Fruit fly (Drosophila melanogaster) whole organism, embryonic: Measurements from ENCODE around the gene Rab23.

Experiments
- B-H1 ChIP-seq: fragments of 200-800 bp; sonication (Bioruptor generic); IDR thresholded peaks from 3 replicates; pipeline ENCODE4 v1.3.6; 2022; ENCODE audit warnings: missing biosample characterization, missing genetic modification characterization
- B-H2 ChIP-seq: fragments of 200-800 bp; sonication (Bioruptor generic); optimal IDR thresholded peaks from 2 replicates; lab custom pipeline; 2018; ENCODE audit warnings: missing biosample characterization, mild to moderate bottlenecking, missing genetic modification characterization
- CG11696 ChIP-seq: fragments of 200-800 bp; sonication (Bioruptor generic); IDR thresholded peaks from 2 replicates; pipeline ENCODE4 v1.3.6; 2022; ENCODE audit warnings: missing biosample characterization, missing genetic modification characterization
- CG1233 ChIP-seq: fragments of 200-800 bp; sonication (Bioruptor generic); optimal IDR thresholded peaks from 4 replicates; lab custom pipeline; 2018; ENCODE audit warnings: missing biosample characterization, mild to moderate bottlenecking, missing genetic modification characterization
- CG15601 ChIP-seq: fragments of 200-800 bp; sonication (Bioruptor generic); optimal IDR thresholded peaks from 3 replicates; lab custom pipeline; 2019; ENCODE audit warnings: missing biosample characterization, mild to moderate bottlenecking, missing genetic modification characterization, moderate library complexity
- CG2202 ChIP-seq: fragments of 200-800 bp; sonication (Bioruptor generic); optimal IDR thresholded peaks from 2 replicates; lab custom pipeline; 2018; ENCODE audit warnings: missing biosample characterization, mild to moderate bottlenecking, missing genetic modification characterization
- CG30020 ChIP-seq: fragments of 200-800 bp; optimal IDR thresholded peaks from 2 replicates; lab custom pipeline; 2019; ENCODE audit warnings: missing biosample characterization, mild to moderate bottlenecking, missing genetic modification characterization, moderate library complexity
- CG3163 ChIP-seq: fragments of 200-800 bp; sonication (Bioruptor generic); optimal IDR thresholded peaks from 3 replicates; lab custom pipeline; 2016; ENCODE audit warnings: missing biosample characterization, missing genetic modification characterization
- CG3407 ChIP-seq: fragments of 200-800 bp; sonication (Bioruptor generic); optimal IDR thresholded peaks from 2 replicates; lab custom pipeline; 2018; ENCODE audit warnings: missing biosample characterization, mild to moderate bottlenecking, missing genetic modification characterization
- CG6654 ChIP-seq: fragments of 200-800 bp; sonication (Bioruptor generic); optimal IDR thresholded peaks from 2 replicates; lab custom pipeline; 2017; ENCODE audit warnings: missing biosample characterization, mild to moderate bottlenecking, missing genetic modification characterization
- CG7357 ChIP-seq: fragments of 200-800 bp; sonication (Bioruptor generic); IDR thresholded peaks from 3 replicates; pipeline ENCODE4 v1.3.6; 2022; ENCODE audit warnings: missing biosample characterization, missing genetic modification characterization
- CG7987 ChIP-seq: fragments of 200-800 bp; sonication (Bioruptor generic); optimal IDR thresholded peaks from 2 replicates; lab custom pipeline; 2018; ENCODE audit warnings: missing biosample characterization, mild to moderate bottlenecking, missing genetic modification characterization, moderate library complexity
- CG9876 ChIP-seq: fragments of 200-800 bp; sonication (Bioruptor generic); optimal IDR thresholded peaks from 2 replicates; lab custom pipeline; 2016; ENCODE audit warnings: missing biosample characterization, missing genetic modification characterization
- D ChIP-seq, 2 experiments: fragments of 200-800 bp in 1 of 2; fragments of >200 bp in 1 of 2; sonication (Bioruptor generic) in 1 of 2; optimal IDR thresholded peaks; 2 replicates in 1 of 2; 3 replicates in 1 of 2; lab custom pipeline; 2017; ENCODE audit warnings: mild to moderate bottlenecking in 1 of 2, missing biosample characterization in 1 of 2, missing genetic modification characterization in 1 of 2, missing genetic modification reagents in 1 of 2
- D19B ChIP-seq: fragments of 200-800 bp; sonication (Bioruptor generic); optimal IDR thresholded peaks from 2 replicates; lab custom pipeline; 2017; ENCODE audit warnings: missing biosample characterization, mild to moderate bottlenecking, missing genetic modification characterization
- Deaf1 ChIP-seq: fragments of 200-800 bp; optimal IDR thresholded peaks from 3 replicates; lab custom pipeline; 2019; ENCODE audit warnings: missing biosample characterization, mild to moderate bottlenecking, missing genetic modification characterization, moderate library complexity
- Dip2 ChIP-seq: fragments of 200-800 bp; sonication (Bioruptor generic); IDR thresholded peaks from 2 replicates; pipeline ENCODE4 v1.3.6; 2022; ENCODE audit warnings: missing biosample characterization, missing genetic modification characterization
- Dp ChIP-seq: fragments of 200-800 bp; sonication (Bioruptor generic); optimal IDR thresholded peaks from 2 replicates; lab custom pipeline; 2018; ENCODE audit warnings: missing biosample characterization, mild to moderate bottlenecking, missing genetic modification characterization, moderate library complexity
- ERR ChIP-seq: fragments of 200-800 bp; sonication (Bioruptor generic); optimal IDR thresholded peaks from 2 replicates; lab custom pipeline; 2016; ENCODE audit warnings: missing biosample characterization, missing genetic modification characterization
- H15 ChIP-seq: fragments of 200-800 bp; sonication (Bioruptor generic); IDR thresholded peaks from 3 replicates; pipeline ENCODE4 v1.3.6; 2022; ENCODE audit warnings: missing biosample characterization, missing genetic modification characterization
- HmgZ ChIP-seq: fragments of 200-800 bp; sonication (Bioruptor generic); optimal IDR thresholded peaks from 2 replicates; lab custom pipeline; 2018; ENCODE audit warnings: missing biosample characterization, mild to moderate bottlenecking, missing genetic modification characterization
- Nf-YB ChIP-seq: fragments of 200-800 bp; sonication (Bioruptor generic); optimal IDR thresholded peaks from 3 replicates; lab custom pipeline; 2019; ENCODE audit warnings: missing biosample characterization, mild to moderate bottlenecking, missing genetic modification characterization, moderate library complexity
- Ptx1 ChIP-seq: fragments of 200-800 bp; sonication (Bioruptor generic); IDR thresholded peaks from 2 replicates; pipeline ENCODE4 v1.3.6; 2022; ENCODE audit warnings: missing biosample characterization, missing genetic modification characterization
- Rx ChIP-seq: fragments of 200-800 bp; sonication (Bioruptor generic); IDR thresholded peaks from 2 replicates; pipeline ENCODE4 v1.3.6; 2022; ENCODE audit warnings: missing biosample characterization, missing genetic modification characterization
- Stat92E ChIP-seq, 3 experiments: fragments of >200 bp in 2 of 3; fragments of 200-800 bp in 1 of 3; sonication (Bioruptor generic) in 1 of 3; optimal IDR thresholded peaks; 2 replicates each; lab custom pipeline; 2017 to 2019; ENCODE audit warnings: missing biosample characterization in 3 of 3, missing genetic modification characterization in 3 of 3, mild to moderate bottlenecking in 1 of 3, moderate library complexity in 1 of 3
- exex ChIP-seq: fragments of 200-800 bp; sonication (Bioruptor generic); optimal IDR thresholded peaks from 4 replicates; lab custom pipeline; 2018; ENCODE audit warnings: missing biosample characterization, mild to moderate bottlenecking, missing genetic modification characterization, moderate library complexity
- gfzf ChIP-seq: fragments of 200-800 bp; sonication (Bioruptor generic); optimal IDR thresholded peaks from 2 replicates; lab custom pipeline; 2016; ENCODE audit warnings: missing biosample characterization, mild to moderate bottlenecking, missing genetic modification characterization, moderate library complexity
- kni ChIP-seq: fragments of 200-800 bp; sonication (Bioruptor generic); optimal IDR thresholded peaks from 3 replicates; lab custom pipeline; 2017; ENCODE audit warnings: mild to moderate bottlenecking, missing biosample characterization, missing genetic modification reagents, missing genetic modification characterization
- knrl ChIP-seq: fragments of 200-800 bp; sonication (Bioruptor generic); IDR thresholded peaks from 3 replicates; pipeline ENCODE4 v1.3.6; 2022; ENCODE audit warnings: missing biosample characterization, missing genetic modification characterization; ENCODE audit not compliant: partially characterized antibody
- lmd ChIP-seq: fragments of 200-800 bp; sonication (Bioruptor generic); IDR thresholded peaks from 2 replicates; pipeline ENCODE4 v1.3.6; 2022; ENCODE audit warnings: missing biosample characterization, missing genetic modification characterization
- nmo ChIP-seq: fragments of 200-800 bp; sonication (Bioruptor generic); optimal IDR thresholded peaks from 2 replicates; lab custom pipeline; 2018; ENCODE audit warnings: missing biosample characterization, mild to moderate bottlenecking, missing genetic modification characterization, moderate library complexity
- pho ChIP-seq: fragments of 200-800 bp; sonication (Bioruptor generic); optimal IDR thresholded peaks from 2 replicates; lab custom pipeline; 2016; ENCODE audit warnings: missing biosample characterization, missing genetic modification characterization
- pros ChIP-seq: fragments of 200-800 bp; sonication (Bioruptor generic); optimal IDR thresholded peaks from 3 replicates; lab custom pipeline; 2019; ENCODE audit warnings: missing biosample characterization, mild to moderate bottlenecking, missing genetic modification characterization, moderate library complexity
- ro ChIP-seq: fragments of 200-800 bp; sonication (Bioruptor generic); IDR thresholded peaks from 2 replicates; pipeline ENCODE4 v1.3.6; 2022; ENCODE audit warnings: missing biosample characterization, missing genetic modification characterization
- sc ChIP-seq, 3 experiments: fragments of >200 bp in 2 of 3; fragments of 200-800 bp in 1 of 3; sonication (Bioruptor generic) in 1 of 3; optimal IDR thresholded peaks; 2 replicates in 2 of 3; 3 replicates in 1 of 3; lab custom pipeline; 2017; ENCODE audit warnings: mild to moderate bottlenecking in 1 of 3, missing biosample characterization in 1 of 3, missing genetic modification characterization in 1 of 3, missing genetic modification reagents in 1 of 3
- sens ChIP-seq: fragments of 200-800 bp; sonication (Bioruptor generic); peaks from one replicate; lab custom pipeline; 2016; ENCODE audit warnings: missing biosample characterization, missing genetic modification characterization
- slou ChIP-seq: fragments of 200-800 bp; sonication (Bioruptor generic); optimal IDR thresholded peaks from 3 replicates; lab custom pipeline; 2016; ENCODE audit warnings: missing biosample characterization, missing genetic modification characterization
- sr ChIP-seq: fragments of 200-800 bp; sonication (Bioruptor generic); IDR thresholded peaks from 3 replicates; pipeline ENCODE4 v1.3.6; 2022; ENCODE audit warnings: missing biosample characterization, missing genetic modification characterization
- tll ChIP-seq, 2 experiments: fragments of 200-800 bp in 1 of 2; fragments of >200 bp in 1 of 2; sonication (Bioruptor generic) in 1 of 2; optimal IDR thresholded peaks; 2 replicates each; lab custom pipeline; 2017 to 2019; ENCODE audit warnings: missing biosample characterization in 2 of 2, missing genetic modification characterization in 2 of 2, mild to moderate bottlenecking in 1 of 2, moderate library complexity in 1 of 2
- tna ChIP-seq: fragments of 200-800 bp; sonication (Bioruptor generic); IDR thresholded peaks from 2 replicates; pipeline ENCODE4 v1.3.6; 2022; ENCODE audit warnings: missing biosample characterization, missing genetic modification characterization; ENCODE audit not compliant: partially characterized antibody
- toy ChIP-seq: fragments of 200-800 bp; sonication (Bioruptor generic); IDR thresholded peaks from 2 replicates; pipeline ENCODE4 v1.3.6; 2022; ENCODE audit warnings: missing biosample characterization, missing genetic modification characterization
- usp ChIP-seq: fragments of >200 bp; optimal IDR thresholded peaks from 2 replicates; lab custom pipeline; 2017; ENCODE audit warnings: missing biosample characterization, missing genetic modification characterization
- wor ChIP-seq: fragments of 200-800 bp; sonication (Bioruptor generic); IDR thresholded peaks from 2 replicates; pipeline ENCODE4 v1.3.6; 2022; ENCODE audit warnings: missing biosample characterization, missing genetic modification characterization
- z ChIP-seq: fragments of 200-800 bp; sonication (Bioruptor generic); IDR thresholded peaks from 3 replicates; pipeline ENCODE4 v1.3.6; 2022; ENCODE audit warnings: missing biosample characterization, missing genetic modification characterization

Rab23 gene

dm6 chr3R:5733181-5733580, 47.9 kb upstream of the Rab23 start, which contains the start of gene CG1239 (continued):
- no peak for TF ChIP-seq Stat92E (GFP tag; optimal IDR thresholded peaks at IDR 0.05; lab: Kevin White, UChicago)
- no peak for TF ChIP-seq B-H2 (GFP tag; lab: Kevin White, UChicago)
- TF ChIP-seq sens (GFP tag; lab: Kevin White, UChicago) = peak; percentile 76
- peak; percentile 14 for TF ChIP-seq CG15601 (tag; lab: Kevin White, UChicago)
- TF ChIP-seq B-H1 (GFP tag; lab: Robert Waterston, UW) = no peak
- no peak for TF ChIP-seq sr (GFP tag; lab: Robert Waterston, UW)
- no peak for TF ChIP-seq CG3163 (GFP tag; lab: Kevin White, UChicago)
- no peak for TF ChIP-seq Nf-YB (GFP tag; lab: Kevin White, UChicago)
- TF ChIP-seq CG6654 = no peak
- TF ChIP-seq usp (GFP tag; lab: Kevin White, UChicago) = no peak
- no peak for TF ChIP-seq H15 (GFP tag; lab: Robert Waterston, UW)
- TF ChIP-seq HmgZ (tag; lab: Kevin White, UChicago) = peak; percentile 41
- TF ChIP-seq Dp (GFP tag; lab: Kevin White, UChicago) = peak; percentile 39
- TF ChIP-seq Deaf1 = no peak
- no peak for TF ChIP-seq CG11696 (GFP tag; lab: Robert Waterston, UW)
- no peak for TF ChIP-seq tna (GFP tag; lab: Robert Waterston, UW)
- no peak for TF ChIP-seq lmd (GFP tag; lab: Robert Waterston, UW)
- TF ChIP-seq pros (GFP tag; lab: Kevin White, UChicago) = no peak
- TF ChIP-seq pho (GFP tag; lab: Kevin White, UChicago) = no peak
- no peak for TF ChIP-seq CG7357 (GFP tag; lab: Robert Waterston, UW)
- TF ChIP-seq D (optimal IDR thresholded peaks at IDR 0.05; lab: Kevin White, UChicago) = no peak
- no peak for TF ChIP-seq D (GFP tag; optimal IDR thresholded peaks at IDR 0.05; lab: Kevin White, UChicago)
- TF ChIP-seq z (GFP tag; lab: Robert Waterston, UW) = no peak
- no peak for TF ChIP-seq CG2202
- no peak for TF ChIP-seq toy (GFP tag; lab: Robert Waterston, UW)
- TF ChIP-seq kni = no peak
- TF ChIP-seq CG30020 (tag; lab: Kevin White, UChicago) = peak; percentile 63
- no peak for TF ChIP-seq D19B (GFP tag; lab: Kevin White, UChicago)
- peak; percentile 60 for TF ChIP-seq gfzf (GFP tag; lab: Kevin White, UChicago)
- TF ChIP-seq ro (GFP tag; lab: Robert Waterston, UW) = no peak
- no peak for TF ChIP-seq ERR (GFP tag; lab: Kevin White, UChicago)
- TF ChIP-seq sc (optimal IDR thresholded peaks at IDR 0.05; lab: Kevin White, UChicago) = no peak
- TF ChIP-seq sc (GFP tag; optimal IDR thresholded peaks at IDR 0.05; lab: Kevin White, UChicago) = no peak
- TF ChIP-seq slou (GFP tag; lab: Kevin White, UChicago) = no peak
- no peak for TF ChIP-seq Dip2 (GFP tag; lab: Robert Waterston, UW)
- no peak for TF ChIP-seq Rx
- TF ChIP-seq tll (GFP tag; optimal IDR thresholded peaks at IDR 0.05; lab: Kevin White, UChicago) = no peak
- TF ChIP-seq exex = peak; percentile 22
- TF ChIP-seq CG7987 (GFP tag; lab: Kevin White, UChicago) = no peak
- TF ChIP-seq wor = no peak
- no peak for TF ChIP-seq CG1233
- TF ChIP-seq Ptx1 = no peak
- 0 out of 3 replicates have a peak, but pooled peaks have one; percentile 28 for TF ChIP-seq knrl (GFP tag; lab: Robert Waterston, UW)
- no peak for TF ChIP-seq CG3407 (GFP tag; lab: Kevin White, UChicago)
- TF ChIP-seq CG9876 (GFP tag; lab: Kevin White, UChicago) = no peak
- no peak for TF ChIP-seq nmo (GFP tag; lab: Kevin White, UChicago)
